Worm (Caenorhabditis elegans) whole organism, L4 larva: ENCODE data around the gene pho-6.

Source experiments
- F26F4.8 ChIP-seq: fragments of 200-800 bp; sonication (Bioruptor generic); conservative IDR thresholded peaks from 2 replicates; pipeline ENCODE4 v1.3.6; 2022; ENCODE audit warnings: missing genetic modification characterization, missing compliant biosample characterization
- F49E8.2 ChIP-seq: sonication (generic microtip); optimal IDR thresholded peaks from 2 replicates; lab custom pipeline; 2016; ENCODE audit warnings: missing compliant biosample characterization, mild to moderate bottlenecking, missing genetic modification characterization, borderline replicate concordance
- T20F7.1 ChIP-seq: fragments of 200-800 bp; sonication (Bioruptor generic); optimal IDR thresholded peaks from 2 replicates; lab custom pipeline; 2018; ENCODE audit warnings: mild to moderate bottlenecking, missing genetic modification characterization, missing compliant biosample characterization
- Y5F2A.4 ChIP-seq: fragments of 200-800 bp; sonication (Bioruptor generic); optimal IDR thresholded peaks from 2 replicates; lab custom pipeline; 2018; ENCODE audit warnings: mild to moderate bottlenecking, missing genetic modification characterization, missing compliant biosample characterization
- Y75B8A.6 ChIP-seq: fragments of 200-800 bp; sonication (Bioruptor generic); IDR thresholded peaks from 2 replicates; pipeline ENCODE4 v1.3.6; 2022; ENCODE audit warnings: missing genetic modification reagents, missing genetic modification characterization, missing compliant biosample characterization
- ZK337.2 ChIP-seq: fragments of 200-800 bp; sonication (Bioruptor generic); IDR thresholded peaks from 2 replicates; pipeline ENCODE4 v1.3.6; 2022; ENCODE audit warnings: missing genetic modification reagents, missing genetic modification characterization, missing compliant biosample characterization
- aha-1 ChIP-seq: fragments of 150-350 bp; peaks from one replicate; lab custom pipeline; 2014; ENCODE audit warnings: missing biosample characterization, missing genetic modification characterization
- aly-2 ChIP-seq: sonication (generic microtip); optimal IDR thresholded peaks from 2 replicates; lab custom pipeline; 2018; ENCODE audit warnings: missing biosample characterization, missing genetic modification characterization
- ama-1 ChIP-seq: fragments of 150-350 bp; optimal IDR thresholded peaks from 2 replicates; lab custom pipeline; 2014; ENCODE audit warnings: inconsistent platforms, mixed read lengths
- ceh-32 ChIP-seq: sonication (generic microtip); optimal IDR thresholded peaks from 2 replicates; lab custom pipeline; 2016; ENCODE audit warnings: mild to moderate bottlenecking, missing genetic modification characterization, missing compliant biosample characterization; ENCODE audit not compliant: poor library complexity
- ceh-62 ChIP-seq: sonication (generic microtip); optimal IDR thresholded peaks from 2 replicates; lab custom pipeline; 2017; ENCODE audit warnings: missing biosample characterization, missing genetic modification characterization
- ceh-82 ChIP-seq: sonication (generic microtip); optimal IDR thresholded peaks from 2 replicates; lab custom pipeline; 2017; ENCODE audit warnings: missing biosample characterization, missing genetic modification characterization
- ces-1 ChIP-seq: fragments of 150-350 bp; sonication (generic microtip); optimal IDR thresholded peaks from 4 replicates; lab custom pipeline; 2014; ENCODE audit warnings: missing biosample characterization, missing genetic modification reagents, missing genetic modification characterization
- dmd-9 ChIP-seq: fragments of 200-800 bp; sonication (Bioruptor generic); IDR thresholded peaks from 2 replicates; pipeline ENCODE4 v1.3.6; 2022; ENCODE audit warnings: missing genetic modification reagents, missing genetic modification characterization, missing compliant biosample characterization
- dpl-1 ChIP-seq: fragments of 150-350 bp; optimal IDR thresholded peaks from 2 replicates; lab custom pipeline; 2014; ENCODE audit warnings: missing biosample characterization, missing genetic modification reagents, missing genetic modification characterization
- egl-27 ChIP-seq: sonication (generic microtip); optimal IDR thresholded peaks from 3 replicates; lab custom pipeline; 2017; ENCODE audit warnings: missing biosample characterization, missing genetic modification reagents, missing genetic modification characterization
- fkh-10 ChIP-seq: fragments of 150-350 bp; optimal IDR thresholded peaks from 2 replicates; lab custom pipeline; 2014; ENCODE audit warnings: missing biosample characterization, missing genetic modification reagents, missing genetic modification characterization
- gei-8 ChIP-seq: fragments of 200-800 bp; sonication (Bioruptor generic); optimal IDR thresholded peaks from 2 replicates; lab custom pipeline; 2018; ENCODE audit warnings: mild to moderate bottlenecking, missing genetic modification characterization, missing compliant biosample characterization
- hlh-30 ChIP-seq: sonication (generic microtip); optimal IDR thresholded peaks from 2 replicates; lab custom pipeline; 2017; ENCODE audit warnings: antibody characterized with exemption, mild to moderate bottlenecking, missing genetic modification characterization, missing compliant biosample characterization; ENCODE audit not compliant: insufficient read depth
- lim-7 ChIP-seq: fragments of 200-800 bp; sonication (Bioruptor generic); IDR thresholded peaks from 2 replicates; pipeline ENCODE4 v1.3.6; 2022; ENCODE audit warnings: missing genetic modification characterization, missing compliant biosample characterization
- lin-1 ChIP-seq: fragments of 200-800 bp; sonication (Bioruptor generic); IDR thresholded peaks from 2 replicates; pipeline ENCODE4 v1.3.6; 2022; ENCODE audit warnings: missing genetic modification reagents, missing genetic modification characterization, missing compliant biosample characterization
- lin-13 ChIP-seq: fragments of 150-350 bp; optimal IDR thresholded peaks from 2 replicates; lab custom pipeline; 2014; ENCODE audit warnings: missing biosample characterization, missing genetic modification reagents, missing genetic modification characterization
- lin-15B ChIP-seq: fragments of 150-350 bp; sonication (generic microtip); optimal IDR thresholded peaks from 3 replicates; lab custom pipeline; 2014; ENCODE audit warnings: missing biosample characterization, missing genetic modification characterization
- lin-29 ChIP-seq: fragments of 200-800 bp; sonication (Bioruptor generic); IDR thresholded peaks from 2 replicates; pipeline ENCODE4 v1.3.6; 2022; ENCODE audit warnings: missing genetic modification reagents, missing genetic modification characterization, missing compliant biosample characterization
- lin-38 ChIP-seq: fragments of 200-800 bp; sonication (Bioruptor generic); IDR thresholded peaks from 2 replicates; pipeline ENCODE4 v1.3.6; 2022; ENCODE audit warnings: missing genetic modification reagents, missing genetic modification characterization, missing compliant biosample characterization
- lin-39 ChIP-seq: fragments of 150-350 bp; optimal IDR thresholded peaks from 2 replicates; lab custom pipeline; 2014; ENCODE audit warnings: missing biosample characterization, missing genetic modification reagents, missing genetic modification characterization
- lsy-2 ChIP-seq, 2 experiments: fragments of 150-350 bp in 1 of 2; sonication (generic microtip) in 1 of 2; optimal IDR thresholded peaks; 2 replicates each; lab custom pipeline; 2014 to 2017; ENCODE audit warnings: missing biosample characterization in 2 of 2, missing genetic modification characterization in 2 of 2
- madf-5 ChIP-seq, 2 experiments: fragments of 200-800 bp; sonication (Bioruptor generic); IDR thresholded peaks; 2 replicates each; pipeline ENCODE4 v1.3.6; 2022; ENCODE audit warnings: missing compliant biosample characterization in 2 of 2, missing genetic modification characterization in 2 of 2
- mes-2 ChIP-seq: sonication (generic microtip); optimal IDR thresholded peaks from 2 replicates; lab custom pipeline; 2016; ENCODE audit warnings: missing genotype, mild to moderate bottlenecking, missing genetic modification characterization, missing compliant biosample characterization; ENCODE audit not compliant: poor library complexity, severe bottlenecking
- nhr-10 ChIP-seq: fragments of 150-350 bp; optimal IDR thresholded peaks from 2 replicates; lab custom pipeline; 2014; ENCODE audit warnings: missing biosample characterization, missing genetic modification characterization
- nhr-102 ChIP-seq: sonication (generic microtip); optimal IDR thresholded peaks from 2 replicates; lab custom pipeline; 2016; ENCODE audit warnings: mild to moderate bottlenecking, missing genetic modification characterization, moderate library complexity, missing compliant biosample characterization
- nhr-11 ChIP-seq: fragments of 150-350 bp; optimal IDR thresholded peaks from 2 replicates; lab custom pipeline; 2014; ENCODE audit warnings: missing biosample characterization, missing genetic modification characterization
- nhr-25 ChIP-seq: sonication (generic microtip); optimal IDR thresholded peaks from 2 replicates; lab custom pipeline; 2017; ENCODE audit warnings: missing genetic modification characterization, mild to moderate bottlenecking, missing compliant biosample characterization, antibody characterized with exemption, moderate library complexity, borderline replicate concordance; ENCODE audit not compliant: insufficient read depth
- nhr-41 ChIP-seq: fragments of 200-800 bp; sonication (Bioruptor generic); IDR thresholded peaks from 2 replicates; pipeline ENCODE4 v1.3.6; 2022; ENCODE audit warnings: missing genetic modification reagents, missing genetic modification characterization, missing compliant biosample characterization
- nhr-48 ChIP-seq: sonication (generic microtip); optimal IDR thresholded peaks from 2 replicates; lab custom pipeline; 2016; ENCODE audit warnings: mild to moderate bottlenecking, missing genetic modification characterization, missing compliant biosample characterization
- nhr-6 ChIP-seq: fragments of 150-350 bp; optimal IDR thresholded peaks from 2 replicates; lab custom pipeline; 2014; ENCODE audit warnings: missing biosample characterization, missing genetic modification characterization
- nhr-76 ChIP-seq: fragments of 150-350 bp; optimal IDR thresholded peaks from 2 replicates; lab custom pipeline; 2014; ENCODE audit warnings: missing biosample characterization, missing genetic modification characterization
- nhr-77 ChIP-seq: fragments of 150-350 bp; optimal IDR thresholded peaks from 2 replicates; lab custom pipeline; 2014; ENCODE audit warnings: missing biosample characterization, missing genetic modification characterization
- pha-4 ChIP-seq, 2 experiments: fragments of 150-350 bp in 1 of 2; fragments of 200-800 bp in 1 of 2; sonication (Bioruptor generic) in 1 of 2; IDR thresholded peaks in 1 of 2; optimal IDR thresholded peaks in 1 of 2; 2 replicates each; pipeline versions ENCODE4 v1.3.6 to Lab custom; 2014 to 2022; ENCODE audit warnings: missing genetic modification characterization in 2 of 2, missing genetic modification reagents in 2 of 2, missing biosample characterization in 1 of 2, missing compliant biosample characterization in 1 of 2
- php-3 ChIP-seq: fragments of 200-800 bp; sonication (Bioruptor generic); IDR thresholded peaks from 2 replicates; pipeline ENCODE4 v1.3.6; 2022; ENCODE audit warnings: missing genetic modification reagents, missing genetic modification characterization, missing compliant biosample characterization
- skn-1 ChIP-seq: fragments of 150-350 bp; optimal IDR thresholded peaks from 2 replicates; lab custom pipeline; 2014; ENCODE audit warnings: missing biosample characterization, missing genetic modification characterization
- snpc-4 ChIP-seq: fragments of 150-350 bp; optimal IDR thresholded peaks from 2 replicates; lab custom pipeline; 2014; ENCODE audit warnings: missing biosample characterization, missing genetic modification characterization
- spr-3 ChIP-seq: fragments of 200-800 bp; sonication (Bioruptor generic); optimal IDR thresholded peaks from 2 replicates; lab custom pipeline; 2018; ENCODE audit warnings: mild to moderate bottlenecking, missing genetic modification characterization, missing compliant biosample characterization
- tra-1 ChIP-seq: fragments of 200-800 bp; sonication (Bioruptor generic); IDR thresholded peaks from 2 replicates; pipeline ENCODE4 v1.3.6; 2022; ENCODE audit warnings: missing genetic modification reagents, missing genetic modification characterization, missing compliant biosample characterization
- unc-39 ChIP-seq: sonication (generic microtip); optimal IDR thresholded peaks from 2 replicates; lab custom pipeline; 2017; ENCODE audit warnings: missing biosample characterization, missing genetic modification characterization
- zag-1 ChIP-seq: fragments of 150-350 bp; optimal IDR thresholded peaks from 2 replicates; lab custom pipeline; 2014; ENCODE audit warnings: missing biosample characterization, missing genetic modification characterization
- zfp-2 ChIP-seq: sonication (generic microtip); optimal IDR thresholded peaks from 2 replicates; lab custom pipeline; 2016; ENCODE audit warnings: mild to moderate bottlenecking, missing genetic modification characterization, missing compliant biosample characterization
- zfp-3 ChIP-seq: fragments of 200-800 bp; sonication (Bioruptor generic); conservative IDR thresholded peaks from 2 replicates; pipeline ENCODE4 v1.3.6; 2022; ENCODE audit warnings: missing genetic modification reagents, missing genetic modification characterization, missing compliant biosample characterization
- zip-2 ChIP-seq: fragments of 150-350 bp; optimal IDR thresholded peaks from 2 replicates; lab custom pipeline; 2014; ENCODE audit warnings: missing biosample characterization, missing genetic modification characterization

Gene pho-6

ce11 chrV:8349950-8350349, 44.3 kb downstream of the pho-6 start:
- TF ChIP-seq aha-1 (tag; lab: Kevin White, UChicago) (peak; percentile 94), lin-29 (no peak), gei-8 (GFP tag; lab: Kevin White, UChicago) (no peak), lsy-2 (tag; optimal IDR thresholded peaks at IDR 0.05; lab: Kevin White, UChicago) (no peak), zfp-2 (tag; lab: Kevin White, UChicago) (no peak)

- TF ChIP-seq nhr-25 (tag; lab: Kevin White, UChicago) (peak; percentile 82), spr-3 (GFP tag; lab: Kevin White, UChicago) (no peak), ama-1 (lab: Kevin White, UChicago) (peak; percentile 98), zfp-3 (no peak), ceh-82 (no peak), lim-7 (GFP tag; lab: Robert Waterston, UW) (no peak), nhr-76 (tag; lab: Kevin White, UChicago) (no peak), lin-38 (peak; percentile 77), fkh-10 (GFP tag; lab: Kevin White, UChicago) (no peak), pha-4 (GFP tag; IDR thresholded peaks at IDR 0.05; lab: Robert Waterston, UW) (peak; percentile 76; the same call in 1 of the 2 replicates), pha-4 (tag; optimal IDR thresholded peaks at IDR 0.05; lab: Kevin White, UChicago) (no peak), php-3 (GFP tag; lab: Robert Waterston, UW) (no peak), F26F4.8 (GFP tag; lab: Robert Waterston, UW) (no peak), nhr-10 (tag; lab: Kevin White, UChicago) (peak; percentile 19), lin-29 (no peak), T20F7.1 (peak; percentile 76), egl-27 (no peak), ceh-62 (tag; lab: Kevin White, UChicago) (no peak), ces-1 (no peak), nhr-6 (tag; lab: Kevin White, UChicago) (peak; percentile 21), aly-2 (tag; lab: Kevin White, UChicago) (no peak), lin-39 (tag; lab: Kevin White, UChicago) (no peak), nhr-77 (tag; lab: Kevin White, UChicago) (no peak), madf-5 (GFP tag; IDR thresholded peaks at IDR 0.05; lab: Robert Waterston, UW) (no peak), mes-2 (tag; lab: Kevin White, UChicago) (peak; percentile 90), snpc-4 (tag; lab: Kevin White, UChicago) (peak; percentile 95), nhr-41 (GFP tag; lab: Robert Waterston, UW) (0 out of 2 replicates have a peak, but pooled peaks have one; percentile 47), nhr-11 (peak; percentile 32), Y75B8A.6 (GFP tag; lab: Robert Waterston, UW) (no peak), skn-1 (no peak), nhr-48 (tag; lab: Kevin White, UChicago) (peak; percentile 89), ceh-32 (peak; percentile 12), lin-1 (GFP tag; lab: Robert Waterston, UW) (peak; percentile 88; the same call in 1 of the 2 replicates), nhr-102 (tag; lab: Kevin White, UChicago) (peak; percentile 91), tra-1 (GFP tag; lab: Robert Waterston, UW) (peak; percentile 49; the same call in 1 of the 2 replicates), F49E8.2 (peak; percentile 96), dmd-9 (GFP tag; lab: Robert Waterston, UW) (0 out of 2 replicates have a peak, but pooled peaks have one; percentile 15), zip-2 (tag; lab: Kevin White, UChicago) (peak; percentile 59), lin-13 (GFP tag; lab: Kevin White, UChicago) (peak; percentile 78), hlh-30 (tag; lab: Kevin White, UChicago) (peak; percentile 74), Y5F2A.4 (GFP tag; lab: Kevin White, UChicago) (no peak), gei-8 (GFP tag; lab: Kevin White, UChicago) (peak; percentile 54), dpl-1 (GFP tag; lab: Kevin White, UChicago) (peak; percentile 44), zag-1 (tag; lab: Kevin White, UChicago) (no peak), aha-1 (tag; lab: Kevin White, UChicago) (peak; percentile 76), unc-39 (tag; lab: Kevin White, UChicago) (no peak), ZK337.2 (GFP tag; lab: Robert Waterston, UW) (0 out of 2 replicates have a peak, but pooled peaks have one; percentile 35), lin-15B (tag; lab: Kevin White, UChicago) (no peak)
Observed at ce11 chrV:8348959-8349389, 45.3 kb downstream of the pho-6 start.
